Worm (Caenorhabditis elegans): ENCODE data around the gene fbxa-224.

DNA sequence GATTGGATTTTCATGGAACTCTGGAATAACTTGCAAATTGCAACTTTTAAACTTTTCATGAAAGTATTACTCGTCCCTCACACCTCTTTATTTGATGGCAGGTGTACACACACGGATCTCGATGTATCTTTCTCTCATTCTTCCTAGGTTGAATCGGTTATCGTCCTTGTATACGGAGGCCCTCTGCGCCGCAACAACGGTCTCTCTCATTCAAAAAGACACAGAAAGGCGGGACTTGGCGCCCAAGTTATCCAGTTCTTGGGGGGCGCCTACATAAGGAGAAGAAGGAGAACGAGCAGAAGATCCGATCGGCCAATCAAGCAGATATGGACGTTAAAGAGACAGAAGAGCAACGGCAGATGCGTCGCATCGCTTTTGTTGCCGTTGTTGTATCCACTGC is 4.1 kb downstream of the fbxa-224 start, which contains the start of gene rol-8:
- TF ChIP-seq dao-5 (tag; optimal IDR thresholded peaks at IDR 0.05) (no peak), W03F9.2 (tag; optimal IDR thresholded peaks at IDR 0.05) (no peak)

Data from whole organism, L4/young adult.